Worm (Caenorhabditis elegans) whole organism, L4 larva: ENCODE measurements around the gene D2089.3.
A peak's percentile ranks its signal among the peaks of the same experiment; 100 is the strongest.

ENCODE experiments used
- Y105C5A.15 ChIP-seq: fragments of 200-800 bp; sonication (Bioruptor generic); IDR thresholded peaks from 2 replicates; pipeline ENCODE4 v1.3.6; 2022; ENCODE audit warnings: missing genetic modification characterization, missing compliant biosample characterization
- ama-1 ChIP-seq: fragments of 150-350 bp; optimal IDR thresholded peaks from 2 replicates; lab custom pipeline; 2014; ENCODE audit warnings: inconsistent platforms, mixed read lengths
- attf-4 ChIP-seq: sonication (generic microtip); optimal IDR thresholded peaks from 3 replicates; lab custom pipeline; 2017; ENCODE audit warnings: missing biosample characterization, missing genetic modification characterization
- daf-12 ChIP-seq: fragments of 150-350 bp; optimal IDR thresholded peaks from 2 replicates; lab custom pipeline; 2014; ENCODE audit warnings: missing biosample characterization, missing genetic modification reagents, missing genetic modification characterization
- egl-27 ChIP-seq: sonication (generic microtip); optimal IDR thresholded peaks from 3 replicates; lab custom pipeline; 2017; ENCODE audit warnings: missing biosample characterization, missing genetic modification reagents, missing genetic modification characterization
- lin-38 ChIP-seq: fragments of 200-800 bp; sonication (Bioruptor generic); IDR thresholded peaks from 2 replicates; pipeline ENCODE4 v1.3.6; 2022; ENCODE audit warnings: missing genetic modification reagents, missing genetic modification characterization, missing compliant biosample characterization
- nhr-102 ChIP-seq: sonication (generic microtip); optimal IDR thresholded peaks from 2 replicates; lab custom pipeline; 2016; ENCODE audit warnings: mild to moderate bottlenecking, missing genetic modification characterization, moderate library complexity, missing compliant biosample characterization
- nhr-11 ChIP-seq: fragments of 150-350 bp; optimal IDR thresholded peaks from 2 replicates; lab custom pipeline; 2014; ENCODE audit warnings: missing biosample characterization, missing genetic modification characterization
- nhr-237 ChIP-seq: sonication (generic microtip); optimal IDR thresholded peaks from 2 replicates; lab custom pipeline; 2017; ENCODE audit warnings: missing biosample characterization, missing genetic modification characterization
- nhr-25 ChIP-seq: sonication (generic microtip); optimal IDR thresholded peaks from 2 replicates; lab custom pipeline; 2017; ENCODE audit warnings: missing genetic modification characterization, mild to moderate bottlenecking, missing compliant biosample characterization, antibody characterized with exemption, moderate library complexity, borderline replicate concordance; ENCODE audit not compliant: insufficient read depth
- unc-62 ChIP-seq, 3 experiments: fragments of 150-350 bp in 1 of 3; sonication (generic microtip); optimal IDR thresholded peaks in 2 of 3; peaks in 1 of 3; 1 replicate in 1 of 3; 2 replicates in 2 of 3; lab custom pipeline; 2014 to 2017; ENCODE audit warnings: missing biosample characterization in 3 of 3, missing genetic modification characterization in 3 of 3, missing genetic modification reagents in 3 of 3, missing genotype in 1 of 3
- zag-1 ChIP-seq: fragments of 150-350 bp; optimal IDR thresholded peaks from 2 replicates; lab custom pipeline; 2014; ENCODE audit warnings: missing biosample characterization, missing genetic modification characterization
- ztf-11 ChIP-seq: fragments of 150-350 bp; optimal IDR thresholded peaks from 2 replicates; lab custom pipeline; 2014; ENCODE audit warnings: missing biosample characterization, missing genetic modification characterization

- TF ChIP-seq zag-1 (tag; lab: Kevin White, UChicago) = no peak
- TF ChIP-seq daf-12 (tag; lab: Kevin White, UChicago) = no peak
- TF ChIP-seq ama-1 (lab: Kevin White, UChicago) = no peak
- TF ChIP-seq nhr-25 (tag; lab: Kevin White, UChicago) = no peak
- no peak for TF ChIP-seq Y105C5A.15 (GFP tag; lab: Robert Waterston, UW)
- no peak for TF ChIP-seq nhr-11 (tag; lab: Kevin White, UChicago)
- no peak for TF ChIP-seq nhr-237
- TF ChIP-seq egl-27 (tag; lab: Kevin White, UChicago) = no peak
- no peak for TF ChIP-seq ztf-11 (tag; lab: Kevin White, UChicago)
- no peak for TF ChIP-seq nhr-102 (tag; lab: Kevin White, UChicago)
- TF ChIP-seq attf-4 (tag; lab: Kevin White, UChicago) = no peak
- TF ChIP-seq lin-38 (GFP tag; lab: Robert Waterston, UW) = no peak
- TF ChIP-seq unc-62 (GFP tag; optimal IDR thresholded peaks at IDR 0.05 in 1 of 2; lab: Kevin White, UChicago) = peak in 1 of 2 experiments; percentile 82
- no peak for TF ChIP-seq unc-62 (tag; optimal IDR thresholded peaks at IDR 0.05; lab: Kevin White, UChicago)
Observed at ce11 chrII:10703594-10704384, 38.9 kb upstream of the D2089.3 start, which contains the start of gene col-79.
